Fruit fly (Drosophila melanogaster) whole organism, pupa: ENCODE results near the gene CG43731.

Source experiments
- CG12605 ChIP-seq: fragments of 200-800 bp; sonication (Bioruptor generic); IDR thresholded peaks from 2 replicates; pipeline ENCODE4 v1.3.6; 2022; ENCODE audit warnings: missing biosample characterization, missing genetic modification characterization
- CG13204 ChIP-seq: fragments of 200-800 bp; sonication (Bioruptor generic); optimal IDR thresholded peaks from 2 replicates; lab custom pipeline; 2018; ENCODE audit warnings: missing biosample characterization, mild to moderate bottlenecking, missing genetic modification characterization, moderate library complexity
- CG14655 ChIP-seq: fragments of 200-800 bp; sonication (Bioruptor generic); optimal IDR thresholded peaks from 3 replicates; lab custom pipeline; 2017; ENCODE audit warnings: mild to moderate bottlenecking, missing biosample characterization, missing genetic modification reagents, missing genetic modification characterization
- CG17806 ChIP-seq: fragments of 200-800 bp; sonication (Bioruptor generic); optimal IDR thresholded peaks from 2 replicates; lab custom pipeline; 2018; ENCODE audit warnings: missing biosample characterization, mild to moderate bottlenecking, missing genetic modification characterization, moderate library complexity
- CG32121 ChIP-seq: fragments of 200-800 bp; sonication (Bioruptor generic); IDR thresholded peaks from 2 replicates; pipeline ENCODE4 v1.3.6; 2022; ENCODE audit warnings: missing biosample characterization, missing genetic modification characterization
- CG34367 ChIP-seq: fragments of 200-800 bp; sonication (Bioruptor generic); optimal IDR thresholded peaks from 2 replicates; lab custom pipeline; 2018; ENCODE audit warnings: missing biosample characterization, mild to moderate bottlenecking, missing genetic modification characterization
- CG4496 ChIP-seq: fragments of 200-800 bp; sonication (Bioruptor generic); IDR thresholded peaks from 3 replicates; pipeline ENCODE4 v1.3.6; 2022; ENCODE audit warnings: missing biosample characterization, missing genetic modification characterization
- CG8159 ChIP-seq: fragments of 200-800 bp; sonication (Bioruptor generic); optimal IDR thresholded peaks from 3 replicates; lab custom pipeline; 2018; ENCODE audit warnings: missing biosample characterization, mild to moderate bottlenecking, missing genetic modification characterization, moderate library complexity
- CG8301 ChIP-seq: fragments of 200-800 bp; sonication (Bioruptor generic); optimal IDR thresholded peaks from 2 replicates; lab custom pipeline; 2018; ENCODE audit warnings: missing biosample characterization, mild to moderate bottlenecking, missing genetic modification characterization
- EcR ChIP-seq: fragments of 200-800 bp; sonication (Bioruptor generic); optimal IDR thresholded peaks from 3 replicates; lab custom pipeline; 2019; ENCODE audit warnings: missing biosample characterization, missing genetic modification characterization, mild to moderate bottlenecking, moderate library complexity, missing genetic modification reagents
- Ets98B ChIP-seq: fragments of 200-800 bp; sonication (Bioruptor generic); IDR thresholded peaks from 2 replicates; pipeline ENCODE4 v1.3.6; 2022; ENCODE audit warnings: missing biosample characterization, missing genetic modification characterization
- Pif1A ChIP-seq: fragments of 200-800 bp; sonication (Bioruptor generic); optimal IDR thresholded peaks from 3 replicates; lab custom pipeline; 2016; ENCODE audit warnings: missing biosample characterization, missing genetic modification characterization
- Pif1B ChIP-seq: fragments of 200-800 bp; sonication (Bioruptor generic); optimal IDR thresholded peaks from 3 replicates; lab custom pipeline; 2016; ENCODE audit warnings: missing biosample characterization, missing genetic modification characterization
- Snoo ChIP-seq: fragments of 200-800 bp; sonication (Bioruptor generic); optimal IDR thresholded peaks from 3 replicates; lab custom pipeline; 2017; ENCODE audit warnings: missing biosample characterization, mild to moderate bottlenecking, missing genetic modification characterization, inconsistent platforms

dm6 chr2L:19096361-19096760 is 5.5 kb upstream of the CG43731 start:
- TF ChIP-seq CG32121 (GFP tag; lab: Robert Waterston, UW), result no peak
- no peak for TF ChIP-seq CG14655 (GFP tag; lab: Kevin White, UChicago)
- no peak for TF ChIP-seq CG12605 (GFP tag; lab: Robert Waterston, UW)
- no peak for TF ChIP-seq Ets98B
- no peak for TF ChIP-seq CG8159
- no peak for TF ChIP-seq CG34367
- TF ChIP-seq CG4496 (GFP tag; lab: Robert Waterston, UW), result no peak
- no peak for TF ChIP-seq CG8301
- no peak for TF ChIP-seq EcR
- TF ChIP-seq Pif1A, result no peak
- no peak for TF ChIP-seq CG13204 (GFP tag; lab: Kevin White, UChicago)
- TF ChIP-seq CG17806, result no peak
- TF ChIP-seq Pif1B (GFP tag; lab: Kevin White, UChicago), result no peak
- no peak for TF ChIP-seq Snoo
